Worm (Caenorhabditis elegans) whole organism, L2 larva: Measurements from ENCODE around the gene lsm-8.

ENCODE experiments used
- F13H6.1 ChIP-seq: sonication (generic microtip); optimal IDR thresholded peaks from 2 replicates; lab custom pipeline; 2016; ENCODE audit warnings: missing genetic modification characterization, missing compliant biosample characterization
- R02D3.7 ChIP-seq: fragments of 150-350 bp; optimal IDR thresholded peaks from 2 replicates; lab custom pipeline; 2014; ENCODE audit warnings: missing biosample characterization, missing genetic modification characterization
- Y55F3AM.14 ChIP-seq: fragments of 200-800 bp; sonication (Bioruptor generic); optimal IDR thresholded peaks from 2 replicates; lab custom pipeline; 2018; ENCODE audit warnings: mild to moderate bottlenecking, missing genetic modification characterization, missing compliant biosample characterization
- ZK546.5 ChIP-seq: sonication (generic microtip); optimal IDR thresholded peaks from 2 replicates; lab custom pipeline; 2017; ENCODE audit warnings: missing biosample characterization, missing genetic modification characterization
- alr-1 ChIP-seq: fragments of 150-350 bp; optimal IDR thresholded peaks from 2 replicates; lab custom pipeline; 2014; ENCODE audit warnings: missing biosample characterization, missing genetic modification characterization
- aly-2 ChIP-seq: fragments of 150-350 bp; optimal IDR thresholded peaks from 2 replicates; lab custom pipeline; 2014; ENCODE audit warnings: missing biosample characterization, missing genetic modification characterization
- ama-1 ChIP-seq: fragments of 150-350 bp; optimal IDR thresholded peaks from 2 replicates; lab custom pipeline; 2018; ENCODE audit warnings: inconsistent platforms
- blmp-1 ChIP-seq: sonication (generic microtip); optimal IDR thresholded peaks from 2 replicates; lab custom pipeline; 2017; ENCODE audit warnings: missing genetic modification characterization, mild to moderate bottlenecking, missing compliant biosample characterization, antibody characterized with exemption, moderate library complexity; ENCODE audit not compliant: insufficient read depth
- ceh-16 ChIP-seq: fragments of 150-350 bp; optimal IDR thresholded peaks from 2 replicates; lab custom pipeline; 2014; ENCODE audit warnings: missing biosample characterization, missing genetic modification characterization
- ceh-82 ChIP-seq: fragments of 150-350 bp; optimal IDR thresholded peaks from 2 replicates; lab custom pipeline; 2014; ENCODE audit warnings: missing biosample characterization, missing genetic modification characterization
- crh-2 ChIP-seq: sonication (generic microtip); optimal IDR thresholded peaks from 2 replicates; lab custom pipeline; 2017; ENCODE audit warnings: missing biosample characterization, missing genetic modification characterization
- dmd-4 ChIP-seq: sonication (generic microtip); optimal IDR thresholded peaks from 2 replicates; lab custom pipeline; 2017; ENCODE audit warnings: missing biosample characterization, missing genetic modification characterization
- egl-27 ChIP-seq: sonication (generic microtip); optimal IDR thresholded peaks from 3 replicates; lab custom pipeline; 2017; ENCODE audit warnings: missing biosample characterization, missing genetic modification reagents, missing genetic modification characterization
- elt-1 ChIP-seq: fragments of 150-350 bp; optimal IDR thresholded peaks from 2 replicates; lab custom pipeline; 2014; ENCODE audit warnings: missing biosample characterization, missing genetic modification characterization
- elt-3 ChIP-seq: sonication (generic microtip); optimal IDR thresholded peaks from 2 replicates; lab custom pipeline; 2017; ENCODE audit warnings: missing biosample characterization, missing genetic modification characterization
- fos-1 ChIP-seq: fragments of 150-350 bp; optimal IDR thresholded peaks from 2 replicates; lab custom pipeline; 2014; ENCODE audit warnings: missing biosample characterization, missing genetic modification characterization
- gmeb-1 ChIP-seq: fragments of 150-350 bp; optimal IDR thresholded peaks from 2 replicates; lab custom pipeline; 2014; ENCODE audit warnings: missing biosample characterization, missing genetic modification characterization
- lin-11 ChIP-seq: fragments of 150-350 bp; sonication (generic microtip); optimal IDR thresholded peaks from 2 replicates; lab custom pipeline; 2014; ENCODE audit warnings: missing biosample characterization, missing genetic modification characterization, inconsistent platforms, mixed read lengths
- lin-13 ChIP-seq: fragments of 150-350 bp; optimal IDR thresholded peaks from 2 replicates; lab custom pipeline; 2014; ENCODE audit warnings: missing biosample characterization, missing genetic modification reagents, missing genetic modification characterization
- lin-39 ChIP-seq: fragments of 150-350 bp; optimal IDR thresholded peaks from 2 replicates; lab custom pipeline; 2014; ENCODE audit warnings: missing biosample characterization, missing genetic modification reagents, missing genetic modification characterization
- lsy-2 ChIP-seq, 2 experiments: fragments of 150-350 bp in 1 of 2; sonication (generic microtip) in 1 of 2; optimal IDR thresholded peaks; 2 replicates each; lab custom pipeline; 2014 to 2017; ENCODE audit warnings: missing biosample characterization in 2 of 2, missing genetic modification characterization in 2 of 2
- mbf-1 ChIP-seq: sonication (generic microtip); optimal IDR thresholded peaks from 2 replicates; lab custom pipeline; 2017; ENCODE audit warnings: missing biosample characterization, missing genetic modification characterization
- mdl-1 ChIP-seq, 2 experiments: fragments of 150-350 bp in 1 of 2; sonication (generic microtip) in 1 of 2; optimal IDR thresholded peaks; 2 replicates each; lab custom pipeline; 2017; ENCODE audit warnings: missing biosample characterization in 2 of 2, missing genetic modification characterization in 2 of 2
- nhr-10 ChIP-seq: sonication (generic microtip); optimal IDR thresholded peaks from 2 replicates; lab custom pipeline; 2017; ENCODE audit warnings: missing biosample characterization, missing genetic modification characterization
- nhr-11 ChIP-seq: fragments of 150-350 bp; optimal IDR thresholded peaks from 2 replicates; lab custom pipeline; 2014; ENCODE audit warnings: missing biosample characterization, missing genetic modification characterization
- nhr-12 ChIP-seq: fragments of 150-350 bp; optimal IDR thresholded peaks from 2 replicates; lab custom pipeline; 2014; ENCODE audit warnings: missing biosample characterization, missing genetic modification characterization
- nhr-129 ChIP-seq: fragments of 150-350 bp; optimal IDR thresholded peaks from 2 replicates; lab custom pipeline; 2014; ENCODE audit warnings: missing biosample characterization, missing genetic modification characterization
- nhr-21 ChIP-seq: fragments of 150-350 bp; optimal IDR thresholded peaks from 2 replicates; lab custom pipeline; 2014; ENCODE audit warnings: missing biosample characterization, missing genetic modification characterization
- nhr-23 ChIP-seq: fragments of 150-350 bp; optimal IDR thresholded peaks from 2 replicates; lab custom pipeline; 2014; ENCODE audit warnings: missing biosample characterization, missing genetic modification reagents, missing genetic modification characterization
- nhr-237 ChIP-seq: fragments of 150-350 bp; optimal IDR thresholded peaks from 2 replicates; lab custom pipeline; 2014; ENCODE audit warnings: missing biosample characterization, missing genetic modification characterization
- nhr-25 ChIP-seq: fragments of 150-350 bp; sonication (generic microtip); optimal IDR thresholded peaks from 3 replicates; lab custom pipeline; 2014; ENCODE audit warnings: missing biosample characterization, missing genetic modification characterization
- nhr-6 ChIP-seq: fragments of 150-350 bp; optimal IDR thresholded peaks from 2 replicates; lab custom pipeline; 2014; ENCODE audit warnings: missing biosample characterization, missing genetic modification characterization
- nhr-77 ChIP-seq: fragments of 150-350 bp; optimal IDR thresholded peaks from 2 replicates; lab custom pipeline; 2014; ENCODE audit warnings: missing biosample characterization, missing genetic modification characterization
- peb-1 ChIP-seq: fragments of 150-350 bp; optimal IDR thresholded peaks from 2 replicates; lab custom pipeline; 2014; ENCODE audit warnings: missing biosample characterization, missing genetic modification characterization
- sem-4 ChIP-seq: fragments of 150-350 bp; optimal IDR thresholded peaks from 2 replicates; lab custom pipeline; 2014; ENCODE audit warnings: missing biosample characterization, missing genetic modification reagents, missing genetic modification characterization
- skn-1 ChIP-seq: sonication (generic microtip); optimal IDR thresholded peaks from 2 replicates; lab custom pipeline; 2017; ENCODE audit warnings: missing biosample characterization, missing genetic modification characterization
- sma-3 ChIP-seq: sonication (generic microtip); optimal IDR thresholded peaks from 2 replicates; lab custom pipeline; 2016; ENCODE audit warnings: missing genetic modification reagents, missing genetic modification characterization, missing compliant biosample characterization
- sma-9 ChIP-seq, 2 experiments: fragments of 150-350 bp in 1 of 2; sonication (generic microtip) in 1 of 2; optimal IDR thresholded peaks; 2 replicates each; lab custom pipeline; 2014 to 2016; ENCODE audit warnings: missing genetic modification characterization in 2 of 2, mild to moderate bottlenecking in 1 of 2, missing biosample characterization in 1 of 2, missing compliant biosample characterization in 1 of 2, missing genetic modification reagents in 1 of 2, moderate library complexity in 1 of 2
- snpc-4 ChIP-seq: fragments of 150-350 bp; optimal IDR thresholded peaks from 2 replicates; lab custom pipeline; 2014; ENCODE audit warnings: missing biosample characterization, missing genetic modification characterization
- unc-39 ChIP-seq: fragments of 150-350 bp; optimal IDR thresholded peaks from 2 replicates; lab custom pipeline; 2014; ENCODE audit warnings: missing biosample characterization, missing genetic modification characterization
- unc-55 ChIP-seq: fragments of 150-350 bp; sonication (generic microtip); optimal IDR thresholded peaks from 3 replicates; lab custom pipeline; 2014; ENCODE audit warnings: missing biosample characterization, missing genetic modification reagents, missing genetic modification characterization
- unc-62 ChIP-seq: fragments of 150-350 bp; optimal IDR thresholded peaks from 2 replicates; lab custom pipeline; 2014; ENCODE audit warnings: missing biosample characterization, missing genetic modification reagents, missing genetic modification characterization
- ztf-1 ChIP-seq: fragments of 200-800 bp; sonication (Bioruptor generic); conservative IDR thresholded peaks from 2 replicates; pipeline ENCODE4 v1.3.6; 2022; ENCODE audit warnings: missing genetic modification characterization, missing compliant biosample characterization
- ztf-4 ChIP-seq: fragments of 150-350 bp; optimal IDR thresholded peaks from 2 replicates; lab custom pipeline; 2014; ENCODE audit warnings: missing biosample characterization, missing genetic modification characterization

The lsm-8 gene

DNA sequence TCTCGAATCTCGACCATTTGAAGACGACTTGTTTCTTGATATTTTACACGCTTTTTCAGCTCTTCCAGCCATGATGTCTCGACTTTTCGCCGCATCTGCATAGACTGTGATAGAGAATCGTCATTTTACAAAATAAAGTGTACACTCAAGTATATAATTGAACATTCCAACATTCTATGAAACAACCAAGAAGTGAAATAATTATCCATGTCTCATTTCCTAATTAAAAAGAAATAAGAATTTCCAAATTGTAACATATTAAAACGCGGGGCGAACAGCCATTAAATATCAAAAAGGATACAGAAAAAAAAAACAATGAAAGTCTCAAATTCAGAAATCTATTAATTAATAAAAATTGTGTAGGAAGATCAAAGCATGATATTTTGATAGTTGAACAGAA is 46.7 kb downstream of the lsm-8 start, which contains the start of gene smg-3:
Gene smg-3, minus strand, starts transcription at position 101 of the 400 bp plus-strand sequence.
- TF ChIP-seq unc-55 (GFP tag; lab: Kevin White, UChicago): no peak
- no peak for TF ChIP-seq dmd-4 (tag; lab: Kevin White, UChicago)
- no peak for TF ChIP-seq ceh-16 (tag; lab: Kevin White, UChicago)
- no peak for TF ChIP-seq lin-39
- no peak for TF ChIP-seq skn-1 (tag; lab: Kevin White, UChicago)
- no peak for TF ChIP-seq blmp-1 (tag; lab: Kevin White, UChicago)
- TF ChIP-seq elt-3 (tag; lab: Kevin White, UChicago): no peak
- TF ChIP-seq nhr-237 (tag; lab: Kevin White, UChicago): no peak
- no peak for TF ChIP-seq aly-2
- no peak for TF ChIP-seq lsy-2 (tag; optimal IDR thresholded peaks at IDR 0.05; lab: Kevin White, UChicago)
- TF ChIP-seq gmeb-1 (tag; lab: Kevin White, UChicago): no peak
- TF ChIP-seq F13H6.1 (tag; lab: Kevin White, UChicago): no peak
- no peak for TF ChIP-seq snpc-4
- no peak for TF ChIP-seq elt-1 (tag; lab: Kevin White, UChicago)
- TF ChIP-seq nhr-11 (tag; lab: Kevin White, UChicago): no peak
- no peak for TF ChIP-seq egl-27 (tag; lab: Kevin White, UChicago)

ce11 chrIV:6373721-6374120 is 47.4 kb downstream of the lsm-8 start:
- TF ChIP-seq lin-11 (tag; lab: Kevin White, UChicago) (no peak), dmd-4 (tag; lab: Kevin White, UChicago) (no peak), fos-1 (tag; lab: Kevin White, UChicago) (no peak), sma-3 (no peak), aly-2 (no peak), nhr-10 (tag; lab: Kevin White, UChicago) (no peak), sem-4 (tag; lab: Kevin White, UChicago) (no peak), nhr-12 (tag; lab: Kevin White, UChicago) (no peak), elt-3 (tag; lab: Kevin White, UChicago) (no peak), unc-62 (GFP tag; lab: Kevin White, UChicago) (no peak), crh-2 (tag; lab: Kevin White, UChicago) (no peak), skn-1 (tag; lab: Kevin White, UChicago) (no peak), unc-55 (GFP tag; lab: Kevin White, UChicago) (no peak), sma-9 (GFP tag; optimal IDR thresholded peaks at IDR 0.05; lab: Kevin White, UChicago) (no peak), sma-9 (tag; optimal IDR thresholded peaks at IDR 0.05; lab: Kevin White, UChicago) (no peak), nhr-21 (no peak), snpc-4 (no peak), peb-1 (tag; lab: Kevin White, UChicago) (no peak)

ce11 chrIV:6376473-6377115 is 50.3 kb downstream of the lsm-8 start, which contains the start of the genes hrpf-2 and bli-6:
Gene hrpf-2, minus strand, starts transcription at chrIV:6376523.
Gene bli-6, plus strand, starts transcription at chrIV:6377065.
- TF ChIP-seq nhr-77 (tag; lab: Kevin White, UChicago) (no peak), ztf-4 (tag; lab: Kevin White, UChicago) (no peak), nhr-25 (tag; lab: Kevin White, UChicago) (peak; percentile 66), unc-62 (GFP tag; lab: Kevin White, UChicago) (no peak), sma-3 (peak; percentile 71), lin-11 (tag; lab: Kevin White, UChicago) (no peak), ceh-82 (tag; lab: Kevin White, UChicago) (no peak), nhr-129 (tag; lab: Kevin White, UChicago) (peak; percentile 72), nhr-23 (tag; lab: Kevin White, UChicago) (no peak), peb-1 (tag; lab: Kevin White, UChicago) (no peak), elt-1 (tag; lab: Kevin White, UChicago) (no peak), snpc-4 (peak; percentile 50), nhr-21 (peak; percentile 39), gmeb-1 (tag; lab: Kevin White, UChicago) (peak; percentile 86), unc-39 (tag; lab: Kevin White, UChicago) (no peak), mdl-1 (tag; optimal IDR thresholded peaks at IDR 0.05; lab: Kevin White, UChicago) (no peak), skn-1 (tag; lab: Kevin White, UChicago) (no peak), dmd-4 (tag; lab: Kevin White, UChicago) (no peak), fos-1 (tag; lab: Kevin White, UChicago) (peak; percentile 37), egl-27 (tag; lab: Kevin White, UChicago) (no peak), crh-2 (tag; lab: Kevin White, UChicago) (peak; percentile 81), Y55F3AM.14 (GFP tag; lab: Kevin White, UChicago) (no peak), nhr-12 (tag; lab: Kevin White, UChicago) (no peak), ZK546.5 (tag; lab: Kevin White, UChicago) (peak; percentile 20), nhr-11 (tag; lab: Kevin White, UChicago) (no peak), nhr-237 (tag; lab: Kevin White, UChicago) (no peak), ztf-1 (no peak), ama-1 (lab: Kevin White, UChicago) (no peak), R02D3.7 (tag; lab: Kevin White, UChicago) (peak; percentile 54), lin-13 (GFP tag; lab: Kevin White, UChicago) (no peak), ceh-16 (tag; lab: Kevin White, UChicago) (no peak), sem-4 (tag; lab: Kevin White, UChicago) (no peak), lsy-2 (tag; optimal IDR thresholded peaks at IDR 0.05; lab: Kevin White, UChicago) (peak; percentile 76 to 85), mbf-1 (tag; lab: Kevin White, UChicago) (peak; percentile 4), elt-3 (tag; lab: Kevin White, UChicago) (no peak), blmp-1 (tag; lab: Kevin White, UChicago) (peak; percentile 13), nhr-6 (tag; lab: Kevin White, UChicago) (peak; percentile 27), nhr-10 (tag; lab: Kevin White, UChicago) (no peak), unc-55 (GFP tag; lab: Kevin White, UChicago) (peak; percentile 85), alr-1 (tag; lab: Kevin White, UChicago) (no peak), aly-2 (no peak)
